Fruit fly (Drosophila melanogaster): ENCODE data around the gene D2hgdh.

The D2hgdh gene

dm6 chrX:2123965-2124688 is 17.2 kb upstream of the D2hgdh start (continued):
- TF ChIP-seq salm (tag; optimal IDR thresholded peaks at IDR 0.05) (peak; percentile 96), Deaf1 (tag; optimal IDR thresholded peaks at IDR 0.05) (peak; percentile 81), Dek (tag; optimal IDR thresholded peaks at IDR 0.05) (peak; percentile 96), CG10462 (GFP tag; optimal IDR thresholded peaks at IDR 0.05) (peak; percentile 86), CG18619 (GFP tag; optimal IDR thresholded peaks at IDR 0.05) (peak; percentile 99), HmgZ (tag; optimal IDR thresholded peaks at IDR 0.05) (peak; percentile 81), lola (GFP tag; optimal IDR thresholded peaks at IDR 0.05) (peak in 1 of 3 experiments; percentile 99), aop (GFP tag; IDR thresholded peaks at IDR 0.05) (no peak; the same call in none of the 2 replicates), Ets97D (GFP tag; optimal IDR thresholded peaks at IDR 0.05) (peak; percentile 27), CG33557 (GFP tag; optimal IDR thresholded peaks at IDR 0.05) (peak; percentile 99), CG9437 (GFP tag; optimal IDR thresholded peaks at IDR 0.05) (peak; percentile 96), ATbp (GFP tag; optimal IDR thresholded peaks at IDR 0.05) (peak; percentile 95), Ets65A (GFP tag) (peak; percentile 94), MESR4 (GFP tag; optimal IDR thresholded peaks at IDR 0.05) (no peak), Dfd (GFP tag; optimal IDR thresholded peaks at IDR 0.05) (no peak), CG6765 (GFP tag; optimal IDR thresholded peaks at IDR 0.05) (peak; percentile 97), odd (GFP tag; optimal IDR thresholded peaks at IDR 0.05) (peak; percentile 98), CG9932 (GFP tag; IDR thresholded peaks at IDR 0.05) (peak; percentile 92), sd (tag; optimal IDR thresholded peaks at IDR 0.05) (peak; percentile 89), CG12769 (tag; optimal IDR thresholded peaks at IDR 0.05) (no peak), CG3065 (GFP tag; optimal IDR thresholded peaks at IDR 0.05) (peak; percentile 89), Med (GFP tag) (peak; percentile 90), CG32532 (GFP tag; IDR thresholded peaks at IDR 0.05) (peak; percentile 93), grn (GFP tag; optimal IDR thresholded peaks at IDR 0.05) (no peak), sim (GFP tag; IDR thresholded peaks at IDR 0.05) (no peak; the same call in 1 of the 2 replicates), hbn (GFP tag; IDR thresholded peaks at IDR 0.05; ENCODE audit: partially characterized antibody) (no peak), CG6175 (GFP tag; IDR thresholded peaks at IDR 0.05) (peak; percentile 81; the same call in 2 of the 3 replicates), Scr (GFP tag; IDR thresholded peaks at IDR 0.05; ENCODE audit: partially characterized antibody) (0 out of 2 replicates have a peak, but pooled peaks have one; percentile 16), Atf6 (GFP tag; IDR thresholded peaks at IDR 0.05) (peak; percentile 64; the same call in 1 of the 2 replicates), sqz (GFP tag; optimal IDR thresholded peaks at IDR 0.05) (peak; percentile 78), CG16813 (GFP tag; IDR thresholded peaks at IDR 0.05; ENCODE audit: partially characterized antibody) (peak; percentile 37), pnt (GFP tag; optimal IDR thresholded peaks at IDR 0.05) (peak; percentile 86), Elba2 (GFP tag; optimal IDR thresholded peaks at IDR 0.05) (peak; percentile 73), lab (GFP tag; optimal IDR thresholded peaks at IDR 0.05) (peak; percentile 97), CG18599 (GFP tag; optimal IDR thresholded peaks at IDR 0.05) (peak; percentile 98), CG17568 (GFP tag; optimal IDR thresholded peaks at IDR 0.05) (peak; percentile 82), CG15073 (GFP tag; optimal IDR thresholded peaks at IDR 0.05) (peak; percentile 66), klu (GFP tag; IDR thresholded peaks at IDR 0.05) (peak; percentile 91), Dll (GFP tag; IDR thresholded peaks at IDR 0.05; ENCODE audit: partially characterized antibody) (no peak), CG16815 (GFP tag; optimal IDR thresholded peaks at IDR 0.05) (peak; percentile 97), CG11723 (GFP tag; optimal IDR thresholded peaks at IDR 0.05) (peak; percentile 94), CG8478 (optimal IDR thresholded peaks at IDR 0.05) (no peak), gcm2 (GFP tag; optimal IDR thresholded peaks at IDR 0.05) (peak; percentile 69), eyg (GFP tag; optimal IDR thresholded peaks at IDR 0.05) (peak; percentile 67), CG15011 (GFP tag; optimal IDR thresholded peaks at IDR 0.05) (peak; percentile 77), ssp (GFP tag; IDR thresholded peaks at IDR 0.05) (peak; percentile 87), Nf-YB (GFP tag; optimal IDR thresholded peaks at IDR 0.05) (peak; percentile 75), BEAF-32 (GFP tag; optimal IDR thresholded peaks at IDR 0.05) (no peak), ro (GFP tag; IDR thresholded peaks at IDR 0.05) (peak; percentile 90)
